Fruit fly (Drosophila melanogaster) whole organism, embryonic: Measurements from ENCODE around the gene veli.

ENCODE experiments used
- Adf1 ChIP-seq: fragments of 200-800 bp; sonication (Bioruptor generic); IDR thresholded peaks from 2 replicates; pipeline ENCODE4 v1.3.6; 2022; ENCODE audit warnings: missing biosample characterization, missing genetic modification characterization
- B-H1 ChIP-seq: fragments of 200-800 bp; sonication (Bioruptor generic); IDR thresholded peaks from 3 replicates; pipeline ENCODE4 v1.3.6; 2022; ENCODE audit warnings: missing biosample characterization, missing genetic modification characterization
- Blimp-1 ChIP-seq: fragments of 200-800 bp; sonication (Bioruptor generic); optimal IDR thresholded peaks from 3 replicates; lab custom pipeline; 2018; ENCODE audit warnings: missing biosample characterization, missing genetic modification characterization, mild to moderate bottlenecking, moderate library complexity, missing genetic modification reagents
- BtbVII ChIP-seq: fragments of 200-800 bp; sonication (Bioruptor generic); optimal IDR thresholded peaks from 3 replicates; lab custom pipeline; 2017; ENCODE audit warnings: missing biosample characterization, mild to moderate bottlenecking, missing genetic modification characterization
- CG10959 ChIP-seq: fragments of 200-800 bp; sonication (Bioruptor generic); IDR thresholded peaks from 2 replicates; pipeline ENCODE4 v1.3.6; 2022; ENCODE audit warnings: missing biosample characterization, missing genetic modification characterization
- CG13894 ChIP-seq: fragments of 200-800 bp; sonication (Bioruptor generic); optimal IDR thresholded peaks from 3 replicates; lab custom pipeline; 2018; ENCODE audit warnings: missing biosample characterization, mild to moderate bottlenecking, missing genetic modification characterization, moderate library complexity
- CG14965 ChIP-seq: fragments of 200-800 bp; sonication (Bioruptor generic); optimal IDR thresholded peaks from 2 replicates; lab custom pipeline; 2016; ENCODE audit warnings: missing biosample characterization, missing genetic modification characterization, borderline replicate concordance
- CG1529 ChIP-seq: fragments of 200-800 bp; sonication (Bioruptor generic); optimal IDR thresholded peaks from 3 replicates; lab custom pipeline; 2018; ENCODE audit warnings: missing biosample characterization, missing genetic modification characterization
- CG17361 ChIP-seq: fragments of 200-800 bp; sonication (Bioruptor generic); IDR thresholded peaks from 3 replicates; pipeline ENCODE4 v1.3.6; 2022; ENCODE audit warnings: missing biosample characterization, missing genetic modification characterization
- CG17802 ChIP-seq: fragments of 200-800 bp; sonication (Bioruptor generic); optimal IDR thresholded peaks from 2 replicates; lab custom pipeline; 2018; ENCODE audit warnings: missing biosample characterization, mild to moderate bottlenecking, missing genetic modification characterization, moderate library complexity
- CG18011 ChIP-seq: fragments of 200-800 bp; sonication (Bioruptor generic); optimal IDR thresholded peaks from 2 replicates; lab custom pipeline; 2017; ENCODE audit warnings: missing biosample characterization, missing genetic modification characterization, mild to moderate bottlenecking, moderate library complexity, missing genotype
- CG18599 ChIP-seq: fragments of 200-800 bp; sonication (Bioruptor generic); optimal IDR thresholded peaks from 3 replicates; lab custom pipeline; 2017; ENCODE audit warnings: missing biosample characterization, missing genetic modification characterization, mild to moderate bottlenecking, moderate library complexity, missing genetic modification reagents
- CG2875 ChIP-seq: fragments of 200-800 bp; sonication (Bioruptor generic); optimal IDR thresholded peaks from 2 replicates; lab custom pipeline; 2017; ENCODE audit warnings: missing biosample characterization, mild to moderate bottlenecking, missing genetic modification characterization, missing genetic modification reagents
- CG3065 ChIP-seq: fragments of 200-800 bp; sonication (Bioruptor generic); optimal IDR thresholded peaks from 2 replicates; lab custom pipeline; 2016; ENCODE audit warnings: missing biosample characterization, missing genetic modification characterization
- CG3407 ChIP-seq: fragments of 200-800 bp; sonication (Bioruptor generic); optimal IDR thresholded peaks from 2 replicates; lab custom pipeline; 2018; ENCODE audit warnings: missing biosample characterization, mild to moderate bottlenecking, missing genetic modification characterization
- CG6683 ChIP-seq: fragments of 200-800 bp; sonication (Bioruptor generic); optimal IDR thresholded peaks from 2 replicates; lab custom pipeline; 2017; ENCODE audit warnings: missing biosample characterization, mild to moderate bottlenecking, missing genetic modification characterization, missing genetic modification reagents
- CG6791 ChIP-seq: fragments of 200-800 bp; sonication (Bioruptor generic); IDR thresholded peaks from 3 replicates; pipeline ENCODE4 v1.3.6; 2022; ENCODE audit warnings: missing biosample characterization, missing genetic modification characterization; ENCODE audit not compliant: partially characterized antibody
- CG7357 ChIP-seq: fragments of 200-800 bp; sonication (Bioruptor generic); IDR thresholded peaks from 3 replicates; pipeline ENCODE4 v1.3.6; 2022; ENCODE audit warnings: missing biosample characterization, missing genetic modification characterization
- CG9876 ChIP-seq: fragments of 200-800 bp; sonication (Bioruptor generic); optimal IDR thresholded peaks from 2 replicates; lab custom pipeline; 2016; ENCODE audit warnings: missing biosample characterization, missing genetic modification characterization
- D ChIP-seq, 2 experiments: fragments of 200-800 bp in 1 of 2; fragments of >200 bp in 1 of 2; sonication (Bioruptor generic) in 1 of 2; optimal IDR thresholded peaks; 2 replicates in 1 of 2; 3 replicates in 1 of 2; lab custom pipeline; 2017; ENCODE audit warnings: mild to moderate bottlenecking in 1 of 2, missing biosample characterization in 1 of 2, missing genetic modification characterization in 1 of 2, missing genetic modification reagents in 1 of 2
- Dfd ChIP-seq, 2 experiments: fragments of >200 bp; optimal IDR thresholded peaks; 2 replicates each; lab custom pipeline; 2017; ENCODE audit warnings: missing biosample characterization in 2 of 2, missing genetic modification characterization in 2 of 2
- Dip3 ChIP-seq: fragments of 200-800 bp; sonication (Bioruptor generic); optimal IDR thresholded peaks from 3 replicates; lab custom pipeline; 2016; ENCODE audit warnings: missing biosample characterization, missing genetic modification characterization
- HLH4C ChIP-seq: fragments of 200-800 bp; sonication (Bioruptor generic); IDR thresholded peaks from 3 replicates; pipeline ENCODE4 v1.3.6; 2022; ENCODE audit warnings: missing biosample characterization, missing genetic modification characterization; ENCODE audit not compliant: partially characterized antibody
- HmgZ ChIP-seq: fragments of 200-800 bp; sonication (Bioruptor generic); optimal IDR thresholded peaks from 2 replicates; lab custom pipeline; 2018; ENCODE audit warnings: missing biosample characterization, mild to moderate bottlenecking, missing genetic modification characterization
- MTF-1 ChIP-seq: fragments of 200-800 bp; sonication (Bioruptor generic); optimal IDR thresholded peaks from 2 replicates; lab custom pipeline; 2018; ENCODE audit warnings: missing biosample characterization, mild to moderate bottlenecking, missing genetic modification characterization, borderline replicate concordance
- Max ChIP-seq: fragments of 200-800 bp; sonication (Bioruptor generic); optimal IDR thresholded peaks from 2 replicates; lab custom pipeline; 2016; ENCODE audit warnings: missing biosample characterization, mild to moderate bottlenecking, missing genetic modification characterization
- Med ChIP-seq: fragments of 200-800 bp; sonication (Bioruptor generic); peaks from one replicate; lab custom pipeline; 2016; ENCODE audit warnings: missing biosample characterization, missing genetic modification characterization, mild to moderate bottlenecking, inconsistent platforms, moderate library complexity
- NK7.1 ChIP-seq: fragments of 200-800 bp; sonication (Bioruptor generic); optimal IDR thresholded peaks from 3 replicates; lab custom pipeline; 2016; ENCODE audit warnings: missing biosample characterization, missing genetic modification characterization
- Nf-YA ChIP-seq: fragments of 200-800 bp; sonication (Bioruptor generic); IDR thresholded peaks from 2 replicates; pipeline ENCODE4 v1.3.6; 2022; ENCODE audit warnings: missing biosample characterization, missing genetic modification characterization
- NfI ChIP-seq: fragments of 200-800 bp; sonication (Bioruptor generic); optimal IDR thresholded peaks from 3 replicates; lab custom pipeline; 2018; ENCODE audit warnings: missing biosample characterization, mild to moderate bottlenecking, missing genetic modification characterization, moderate library complexity
- Rx ChIP-seq: fragments of 200-800 bp; sonication (Bioruptor generic); IDR thresholded peaks from 2 replicates; pipeline ENCODE4 v1.3.6; 2022; ENCODE audit warnings: missing biosample characterization, missing genetic modification characterization
- Vsx1 ChIP-seq: fragments of 200-800 bp; sonication (Bioruptor generic); optimal IDR thresholded peaks from 2 replicates; lab custom pipeline; 2017; ENCODE audit warnings: missing biosample characterization, mild to moderate bottlenecking, missing genetic modification characterization, missing genetic modification reagents
- ac ChIP-seq: fragments of 200-800 bp; sonication (Bioruptor generic); optimal IDR thresholded peaks from 3 replicates; lab custom pipeline; 2017; ENCODE audit warnings: missing biosample characterization, mild to moderate bottlenecking, missing genetic modification characterization
- ase ChIP-seq: fragments of 200-800 bp; sonication (Bioruptor generic); IDR thresholded peaks from 3 replicates; pipeline ENCODE4 v1.3.6; 2022; ENCODE audit warnings: missing biosample characterization, missing genetic modification characterization
- cad ChIP-seq: fragments of >200 bp; optimal IDR thresholded peaks from 2 replicates; lab custom pipeline; 2017; ENCODE audit warnings: missing biosample characterization, missing genetic modification characterization
- dm ChIP-seq: fragments of 200-800 bp; sonication (Bioruptor generic); optimal IDR thresholded peaks from 3 replicates; lab custom pipeline; 2016; ENCODE audit warnings: missing biosample characterization, missing genetic modification characterization
- dpn ChIP-seq, 2 experiments: fragments of 200-800 bp; sonication (Bioruptor generic); optimal IDR thresholded peaks; 3 replicates each; lab custom pipeline; 2016; ENCODE audit warnings: missing biosample characterization in 2 of 2, missing genetic modification characterization in 2 of 2
- eve ChIP-seq, 2 experiments: fragments of >200 bp; optimal IDR thresholded peaks; 2 replicates each; lab custom pipeline; 2017; ENCODE audit warnings: missing biosample characterization in 2 of 2, missing genetic modification characterization in 2 of 2
- hth ChIP-seq: fragments of >200 bp; optimal IDR thresholded peaks from 2 replicates; lab custom pipeline; 2017; ENCODE audit warnings: inconsistent platforms
- knrl ChIP-seq: fragments of 200-800 bp; sonication (Bioruptor generic); IDR thresholded peaks from 3 replicates; pipeline ENCODE4 v1.3.6; 2022; ENCODE audit warnings: missing biosample characterization, missing genetic modification characterization; ENCODE audit not compliant: partially characterized antibody
- nau ChIP-seq: fragments of 200-800 bp; sonication (Bioruptor generic); optimal IDR thresholded peaks from 3 replicates; lab custom pipeline; 2017; ENCODE audit warnings: missing biosample characterization, mild to moderate bottlenecking, missing genetic modification characterization, missing genetic modification reagents
- odd ChIP-seq: fragments of 200-800 bp; sonication (Bioruptor generic); optimal IDR thresholded peaks from 2 replicates; lab custom pipeline; 2017; ENCODE audit warnings: missing biosample characterization, mild to moderate bottlenecking, missing genetic modification characterization
- otp ChIP-seq: fragments of 200-800 bp; sonication (Bioruptor generic); IDR thresholded peaks from 3 replicates; pipeline ENCODE4, ENCODE4 v1.3.6; 2022; ENCODE audit warnings: missing biosample characterization, missing genetic modification characterization
- pum ChIP-seq: fragments of 200-800 bp; sonication (Bioruptor generic); optimal IDR thresholded peaks from 2 replicates; lab custom pipeline; 2016; ENCODE audit warnings: missing biosample characterization, missing genetic modification characterization
- row ChIP-seq: fragments of 200-800 bp; sonication (Bioruptor generic); IDR thresholded peaks from 3 replicates; pipeline ENCODE4 v1.3.6; 2022; ENCODE audit warnings: missing biosample characterization, missing genetic modification characterization
- salm ChIP-seq: fragments of 200-800 bp; sonication (Bioruptor generic); optimal IDR thresholded peaks from 2 replicates; lab custom pipeline; 2018; ENCODE audit warnings: missing biosample characterization, mild to moderate bottlenecking, missing genetic modification characterization
- sens ChIP-seq: fragments of 200-800 bp; sonication (Bioruptor generic); peaks from one replicate; lab custom pipeline; 2016; ENCODE audit warnings: missing biosample characterization, missing genetic modification characterization
- trh ChIP-seq: fragments of 200-800 bp; sonication (Bioruptor generic); optimal IDR thresholded peaks from 2 replicates; lab custom pipeline; 2016; ENCODE audit warnings: missing biosample characterization, missing genetic modification characterization
- ttk ChIP-seq: fragments of 200-800 bp; sonication (Bioruptor generic); IDR thresholded peaks from 2 replicates; pipeline ENCODE4 v2.1.2; 2022; ENCODE audit warnings: missing biosample characterization, missing genetic modification characterization
- wdn ChIP-seq: fragments of 200-800 bp; sonication (Bioruptor generic); IDR thresholded peaks from 2 replicates; pipeline ENCODE4 v1.3.6; 2022; ENCODE audit warnings: missing biosample characterization, missing genetic modification characterization
- zfh1 ChIP-seq: fragments of 200-800 bp; sonication (Bioruptor generic); IDR thresholded peaks from 3 replicates; pipeline ENCODE4 v1.3.6; 2022; ENCODE audit warnings: missing biosample characterization, missing genetic modification characterization

The veli gene

DNA sequence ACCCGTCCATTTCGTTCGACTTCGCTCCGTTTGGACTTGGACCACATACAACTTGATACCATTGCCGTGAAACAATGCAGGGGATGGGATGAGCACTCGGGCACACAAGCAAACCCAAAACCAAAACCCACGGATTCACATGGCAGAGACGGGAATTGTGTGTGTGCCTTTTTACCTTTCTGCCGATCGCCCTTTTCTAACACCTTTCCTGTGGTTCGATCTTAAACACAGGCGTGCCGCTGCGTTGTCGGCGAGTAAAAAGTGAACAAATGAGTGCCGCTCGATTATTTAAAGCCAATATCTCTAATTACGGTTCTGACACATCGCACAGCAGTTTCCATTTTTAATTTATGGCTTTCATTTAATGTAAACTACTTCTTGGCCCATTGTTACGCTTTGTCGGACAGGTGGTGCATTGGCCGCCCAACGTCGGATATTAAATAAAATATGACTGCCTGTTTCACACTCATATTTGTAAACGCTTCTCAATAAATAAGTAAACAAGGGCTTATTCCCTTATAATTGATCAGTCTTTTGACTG, 12.0 kb upstream of the veli start (continued):
- no peak for TF ChIP-seq HmgZ (tag; lab: Kevin White, UChicago)
- no peak for TF ChIP-seq CG17361 (GFP tag; lab: Robert Waterston, UW)
- TF ChIP-seq BtbVII (GFP tag; lab: Kevin White, UChicago): no peak
- TF ChIP-seq NfI: no peak
- TF ChIP-seq CG18599 (GFP tag; lab: Kevin White, UChicago): no peak
- no peak for TF ChIP-seq knrl (GFP tag; lab: Robert Waterston, UW)
- TF ChIP-seq CG17802 (tag; lab: Kevin White, UChicago): no peak
- no peak for TF ChIP-seq CG3407 (GFP tag; lab: Kevin White, UChicago)
- no peak for TF ChIP-seq CG3065 (GFP tag; lab: Kevin White, UChicago)
- TF ChIP-seq CG14965 (GFP tag; lab: Kevin White, UChicago): no peak
- TF ChIP-seq Dip3: no peak
- TF ChIP-seq CG13894 (tag; lab: Kevin White, UChicago): no peak
- TF ChIP-seq HLH4C (GFP tag; lab: Robert Waterston, UW): no peak
- TF ChIP-seq salm (tag; lab: Kevin White, UChicago): no peak
- no peak for TF ChIP-seq otp (GFP tag; lab: Robert Waterston, UW)
- no peak for TF ChIP-seq B-H1
- TF ChIP-seq cad (GFP tag; lab: Kevin White, UChicago): peak; percentile 75
- no peak for TF ChIP-seq Blimp-1 (GFP tag; lab: Kevin White, UChicago)
- TF ChIP-seq CG9876 (GFP tag; lab: Kevin White, UChicago): no peak
- no peak for TF ChIP-seq NK7.1
- TF ChIP-seq Nf-YA (GFP tag; lab: Robert Waterston, UW): no peak
- no peak for TF ChIP-seq MTF-1 (GFP tag; lab: Kevin White, UChicago)
- no peak for TF ChIP-seq CG10959
- TF ChIP-seq dpn (GFP tag; optimal IDR thresholded peaks at IDR 0.05; lab: Kevin White, UChicago): no peak
- no peak for TF ChIP-seq CG6791 (GFP tag; lab: Robert Waterston, UW)
- TF ChIP-seq wdn (GFP tag; lab: Robert Waterston, UW): no peak
- TF ChIP-seq CG6683 (GFP tag; lab: Kevin White, UChicago): no peak
- TF ChIP-seq Vsx1 (GFP tag; lab: Kevin White, UChicago): no peak
- no peak for TF ChIP-seq nau (GFP tag; lab: Kevin White, UChicago)
- TF ChIP-seq Med (GFP tag; lab: Kevin White, UChicago): peak; percentile 64
- no peak for TF ChIP-seq Dfd (GFP tag; optimal IDR thresholded peaks at IDR 0.05; lab: Kevin White, UChicago)
- TF ChIP-seq Adf1: no peak
- TF ChIP-seq Rx (GFP tag; lab: Robert Waterston, UW): no peak
- TF ChIP-seq hth: peak; percentile 50
- TF ChIP-seq CG7357 (GFP tag; lab: Robert Waterston, UW): no peak
- TF ChIP-seq eve (GFP tag; optimal IDR thresholded peaks at IDR 0.05; lab: Kevin White, UChicago): no peak
- TF ChIP-seq sens (GFP tag; lab: Kevin White, UChicago): peak; percentile 8
- TF ChIP-seq pum (GFP tag; lab: Kevin White, UChicago): no peak
- TF ChIP-seq D (optimal IDR thresholded peaks at IDR 0.05; lab: Kevin White, UChicago): peak; percentile 16
- no peak for TF ChIP-seq D (GFP tag; optimal IDR thresholded peaks at IDR 0.05; lab: Kevin White, UChicago)
- no peak for TF ChIP-seq CG1529 (GFP tag; lab: Kevin White, UChicago)
- TF ChIP-seq ttk (GFP tag; lab: Robert Waterston, UW): no peak
- no peak for TF ChIP-seq CG18011
- no peak for TF ChIP-seq row (GFP tag; lab: Robert Waterston, UW)
- TF ChIP-seq zfh1 (GFP tag; lab: Robert Waterston, UW): 0 out of 3 replicates have a peak, but pooled peaks have one; percentile 14
- TF ChIP-seq dm (GFP tag; lab: Kevin White, UChicago): no peak
- no peak for TF ChIP-seq ase (GFP tag; lab: Robert Waterston, UW)
- peak; percentile 8 for TF ChIP-seq ac (GFP tag; lab: Kevin White, UChicago)
- TF ChIP-seq odd (GFP tag; lab: Kevin White, UChicago): no peak
- TF ChIP-seq trh (GFP tag; lab: Kevin White, UChicago): no peak
- TF ChIP-seq CG2875 (GFP tag; lab: Kevin White, UChicago): no peak
- no peak for TF ChIP-seq Max (GFP tag; lab: Kevin White, UChicago)
